Fruit fly (Drosophila melanogaster): ENCODE data around the gene RpS28a.

The RpS28a gene

dm6 chr3R:30022452-30023028, at the start of gene RpS28a, which contains the start of gene Axn:
Gene RpS28a, minus strand, starts transcription at chr3R:30022648.
Gene Axn, plus strand, starts transcription at chr3R:30022842.
- no peak for TF ChIP-seq usp (GFP tag; optimal IDR thresholded peaks at IDR 0.05)

- TF ChIP-seq EcR (GFP tag; optimal IDR thresholded peaks at IDR 0.05) (no peak), pan (optimal IDR thresholded peaks at IDR 0.05) (no peak), psq (optimal IDR thresholded peaks at IDR 0.05) (no peak), CG8478 (optimal IDR thresholded peaks at IDR 0.05) (no peak), usp (GFP tag; optimal IDR thresholded peaks at IDR 0.05) (no peak), Dll (optimal IDR thresholded peaks at IDR 0.05) (no peak)
Observed at dm6 chr3R:30071827-30072226, 49.4 kb upstream of the RpS28a start.

- no peak for TF ChIP-seq pan (optimal IDR thresholded peaks at IDR 0.05)
- no peak for TF ChIP-seq CG8478 (optimal IDR thresholded peaks at IDR 0.05)
- no peak for TF ChIP-seq Dll (optimal IDR thresholded peaks at IDR 0.05)
- no peak for TF ChIP-seq EcR (GFP tag; optimal IDR thresholded peaks at IDR 0.05)
- no peak for TF ChIP-seq psq (optimal IDR thresholded peaks at IDR 0.05)
- TF ChIP-seq usp (GFP tag; optimal IDR thresholded peaks at IDR 0.05) = no peak
Observed at dm6 chr3R:30070198-30070597, 47.8 kb upstream of the RpS28a start.

- TF ChIP-seq psq (optimal IDR thresholded peaks at IDR 0.05) (no peak), usp (GFP tag; optimal IDR thresholded peaks at IDR 0.05) (no peak), EcR (GFP tag; optimal IDR thresholded peaks at IDR 0.05) (peak in 1 of 2 experiments; percentile 73)
Observed at dm6 chr3R:30066004-30066403, 43.6 kb upstream of the RpS28a start.

- no peak for TF ChIP-seq EcR (GFP tag; optimal IDR thresholded peaks at IDR 0.05)
- no peak for TF ChIP-seq usp (GFP tag; optimal IDR thresholded peaks at IDR 0.05)
- TF ChIP-seq CG8478 (optimal IDR thresholded peaks at IDR 0.05) = no peak
- no peak for TF ChIP-seq pan (optimal IDR thresholded peaks at IDR 0.05)
- no peak for TF ChIP-seq psq (optimal IDR thresholded peaks at IDR 0.05)
- TF ChIP-seq Dll (optimal IDR thresholded peaks at IDR 0.05) = no peak
Observed at dm6 chr3R:30063704-30064103, 41.3 kb upstream of the RpS28a start.

dm6 chr3R:30062543-30062942, 40.1 kb upstream of the RpS28a start:
- TF ChIP-seq CG8478 (optimal IDR thresholded peaks at IDR 0.05) = no peak
- TF ChIP-seq Dll (optimal IDR thresholded peaks at IDR 0.05) = no peak
- TF ChIP-seq psq (optimal IDR thresholded peaks at IDR 0.05) = no peak
- no peak for TF ChIP-seq EcR (GFP tag; optimal IDR thresholded peaks at IDR 0.05)
- TF ChIP-seq pan (optimal IDR thresholded peaks at IDR 0.05) = no peak
- no peak for TF ChIP-seq usp (GFP tag; optimal IDR thresholded peaks at IDR 0.05)

- TF ChIP-seq Dll (optimal IDR thresholded peaks at IDR 0.05) (no peak), EcR (GFP tag; optimal IDR thresholded peaks at IDR 0.05) (no peak), pan (optimal IDR thresholded peaks at IDR 0.05) (no peak), psq (optimal IDR thresholded peaks at IDR 0.05) (no peak), usp (GFP tag; optimal IDR thresholded peaks at IDR 0.05) (no peak), CG8478 (optimal IDR thresholded peaks at IDR 0.05) (no peak)
Observed at dm6 chr3R:30061980-30062379, 39.5 kb upstream of the RpS28a start.

- TF ChIP-seq Dll (optimal IDR thresholded peaks at IDR 0.05) (no peak), usp (GFP tag; optimal IDR thresholded peaks at IDR 0.05) (no peak), pan (optimal IDR thresholded peaks at IDR 0.05) (no peak), EcR (GFP tag; optimal IDR thresholded peaks at IDR 0.05) (no peak), psq (optimal IDR thresholded peaks at IDR 0.05) (no peak), CG8478 (optimal IDR thresholded peaks at IDR 0.05) (no peak)
Observed at dm6 chr3R:30061154-30061482, 38.7 kb upstream of the RpS28a start.

dm6 chr3R:30060451-30061153, 38.2 kb upstream of the RpS28a start:
- TF ChIP-seq usp (GFP tag; optimal IDR thresholded peaks at IDR 0.05) = no peak
- TF ChIP-seq Dll (optimal IDR thresholded peaks at IDR 0.05) = no peak
- no peak for TF ChIP-seq CG8478 (optimal IDR thresholded peaks at IDR 0.05)
- no peak for TF ChIP-seq EcR (GFP tag; optimal IDR thresholded peaks at IDR 0.05)
- TF ChIP-seq pan (optimal IDR thresholded peaks at IDR 0.05) = no peak
- no peak for TF ChIP-seq psq (optimal IDR thresholded peaks at IDR 0.05)

dm6 chr3R:30059944-30060343, 37.5 kb upstream of the RpS28a start:
- TF ChIP-seq psq (optimal IDR thresholded peaks at IDR 0.05) (no peak), usp (GFP tag; optimal IDR thresholded peaks at IDR 0.05) (no peak), EcR (GFP tag; optimal IDR thresholded peaks at IDR 0.05) (no peak), pan (optimal IDR thresholded peaks at IDR 0.05) (no peak), CG8478 (optimal IDR thresholded peaks at IDR 0.05) (no peak), Dll (optimal IDR thresholded peaks at IDR 0.05) (no peak)

- no peak for TF ChIP-seq EcR (GFP tag; optimal IDR thresholded peaks at IDR 0.05)
- peak; percentile 50 for TF ChIP-seq psq (optimal IDR thresholded peaks at IDR 0.05)
- no peak for TF ChIP-seq CG8478 (optimal IDR thresholded peaks at IDR 0.05)
- no peak for TF ChIP-seq usp (GFP tag; optimal IDR thresholded peaks at IDR 0.05)
Observed at dm6 chr3R:30058057-30058868, 35.8 kb upstream of the RpS28a start, which contains the start of gene sima. Gene sima, plus strand, starts transcription at chr3R:30058311.

- TF ChIP-seq CG8478 (optimal IDR thresholded peaks at IDR 0.05) = no peak
- no peak for TF ChIP-seq psq (optimal IDR thresholded peaks at IDR 0.05)
- no peak for TF ChIP-seq Dll (optimal IDR thresholded peaks at IDR 0.05)
- TF ChIP-seq pan (optimal IDR thresholded peaks at IDR 0.05) = no peak
- no peak for TF ChIP-seq usp (GFP tag; optimal IDR thresholded peaks at IDR 0.05)
- TF ChIP-seq EcR (GFP tag; optimal IDR thresholded peaks at IDR 0.05) = no peak
Observed at dm6 chr3R:30056592-30057135, 34.2 kb upstream of the RpS28a start, which contains the start of the genes CG7950 and Rpp14a. Gene CG7950, plus strand, starts transcription at chr3R:30056859. Gene Rpp14a, plus strand, starts transcription at chr3R:30056859.

Data from whole organism.